Worm (Caenorhabditis elegans) whole organism, late embryonic: ENCODE results near the gene T09B9.4.

ENCODE experiments used
- C08G9.2 ChIP-seq: sonication (generic microtip); optimal IDR thresholded peaks from 2 replicates; lab custom pipeline; 2016; ENCODE audit warnings: mild to moderate bottlenecking, missing genetic modification characterization, moderate library complexity, missing compliant biosample characterization
- C38D4.7 ChIP-seq: fragments of 200-800 bp; sonication (Bioruptor generic); optimal IDR thresholded peaks from 2 replicates; lab custom pipeline; 2018; ENCODE audit warnings: mild to moderate bottlenecking, missing genetic modification characterization, moderate library complexity, missing compliant biosample characterization
- F13H6.1 ChIP-seq: sonication (generic microtip); optimal IDR thresholded peaks from 2 replicates; lab custom pipeline; 2016; ENCODE audit warnings: missing genetic modification characterization, missing compliant biosample characterization
- T23F11.4 ChIP-seq: fragments of 200-800 bp; sonication (Bioruptor generic); optimal IDR thresholded peaks from 2 replicates; lab custom pipeline; 2018; ENCODE audit warnings: mild to moderate bottlenecking, missing genetic modification characterization, missing compliant biosample characterization
- Y22D7AL.16 ChIP-seq: sonication (generic microtip); optimal IDR thresholded peaks from 2 replicates; lab custom pipeline; 2016; ENCODE audit warnings: missing genetic modification characterization, missing compliant biosample characterization
- ama-1 ChIP-seq: fragments of 150-350 bp; optimal IDR thresholded peaks from 2 replicates; lab custom pipeline; 2014
- ceh-14 ChIP-seq: sonication (generic microtip); optimal IDR thresholded peaks from 2 replicates; lab custom pipeline; 2016; ENCODE audit warnings: missing genotype, missing genetic modification characterization, missing compliant biosample characterization
- ceh-18 ChIP-seq: sonication (generic microtip); optimal IDR thresholded peaks from 2 replicates; lab custom pipeline; 2016; ENCODE audit warnings: missing genetic modification characterization, missing compliant biosample characterization
- ceh-2 ChIP-seq: sonication (generic microtip); optimal IDR thresholded peaks from 2 replicates; lab custom pipeline; 2016; ENCODE audit warnings: missing genotype, missing genetic modification characterization, missing compliant biosample characterization
- ceh-22 ChIP-seq: sonication (generic microtip); optimal IDR thresholded peaks from 2 replicates; lab custom pipeline; 2017; ENCODE audit warnings: missing biosample characterization, missing genetic modification characterization
- ceh-24 ChIP-seq: sonication (generic microtip); optimal IDR thresholded peaks from 2 replicates; lab custom pipeline; 2016; ENCODE audit warnings: mild to moderate bottlenecking, missing genetic modification characterization, missing compliant biosample characterization
- ceh-30 ChIP-seq: fragments of 150-350 bp; optimal IDR thresholded peaks from 2 replicates; lab custom pipeline; 2014; ENCODE audit warnings: missing biosample characterization, missing genetic modification characterization
- ceh-31 ChIP-seq: sonication (generic microtip); optimal IDR thresholded peaks from 2 replicates; lab custom pipeline; 2016; ENCODE audit warnings: missing genetic modification characterization, missing compliant biosample characterization
- ceh-34 ChIP-seq: sonication (generic microtip); optimal IDR thresholded peaks from 2 replicates; lab custom pipeline; 2016; ENCODE audit warnings: mild to moderate bottlenecking, missing genetic modification characterization, missing compliant biosample characterization
- ceh-45 ChIP-seq: fragments of 200-800 bp; sonication (Bioruptor generic); IDR thresholded peaks from 2 replicates; pipeline ENCODE4 v1.3.6; 2022; ENCODE audit warnings: missing genetic modification reagents, missing genetic modification characterization, missing compliant biosample characterization
- ceh-48 ChIP-seq: sonication (generic microtip); optimal IDR thresholded peaks from 2 replicates; lab custom pipeline; 2016; ENCODE audit warnings: missing genetic modification characterization, inconsistent platforms, missing compliant biosample characterization
- ceh-9 ChIP-seq: sonication (generic microtip); optimal IDR thresholded peaks from 2 replicates; lab custom pipeline; 2016; ENCODE audit warnings: mild to moderate bottlenecking, missing genetic modification characterization, inconsistent platforms, missing compliant biosample characterization
- che-1 ChIP-seq: sonication (generic microtip); optimal IDR thresholded peaks from 2 replicates; lab custom pipeline; 2016; ENCODE audit warnings: mild to moderate bottlenecking, missing genetic modification characterization, missing compliant biosample characterization
- dve-1 ChIP-seq: sonication (generic microtip); optimal IDR thresholded peaks from 2 replicates; lab custom pipeline; 2017; ENCODE audit warnings: antibody characterized with exemption, mild to moderate bottlenecking, missing genetic modification characterization, missing compliant biosample characterization
- elt-2 ChIP-seq: sonication (generic microtip); optimal IDR thresholded peaks from 2 replicates; lab custom pipeline; 2016; ENCODE audit warnings: missing genetic modification reagents, missing genetic modification characterization, missing compliant biosample characterization
- elt-4 ChIP-seq: sonication (generic microtip); optimal IDR thresholded peaks from 2 replicates; lab custom pipeline; 2016; ENCODE audit warnings: missing genetic modification characterization, missing compliant biosample characterization
- ets-4 ChIP-seq: sonication (generic microtip); optimal IDR thresholded peaks from 2 replicates; lab custom pipeline; 2016; ENCODE audit warnings: missing genetic modification characterization, missing compliant biosample characterization
- fax-1 ChIP-seq: sonication (generic microtip); optimal IDR thresholded peaks from 2 replicates; lab custom pipeline; 2016; ENCODE audit warnings: missing genotype, missing genetic modification characterization, missing compliant biosample characterization
- fkh-6 ChIP-seq: sonication (generic microtip); optimal IDR thresholded peaks from 2 replicates; lab custom pipeline; 2016; ENCODE audit warnings: missing genetic modification characterization, missing compliant biosample characterization
- gmeb-2 ChIP-seq: sonication (generic microtip); optimal IDR thresholded peaks from 2 replicates; lab custom pipeline; 2016; ENCODE audit warnings: missing genetic modification characterization, inconsistent platforms, missing compliant biosample characterization
- hlh-13 ChIP-seq: fragments of 200-800 bp; sonication (Bioruptor generic); optimal IDR thresholded peaks from 2 replicates; lab custom pipeline; 2018; ENCODE audit warnings: mild to moderate bottlenecking, missing genetic modification characterization, missing compliant biosample characterization
- hlh-15 ChIP-seq: sonication (generic microtip); optimal IDR thresholded peaks from 2 replicates; lab custom pipeline; 2016; ENCODE audit warnings: missing genetic modification characterization, missing compliant biosample characterization
- hlh-6 ChIP-seq: sonication (generic microtip); optimal IDR thresholded peaks from 2 replicates; lab custom pipeline; 2016; ENCODE audit warnings: missing genotype, missing genetic modification characterization, missing compliant biosample characterization
- lim-6 ChIP-seq: sonication (generic microtip); optimal IDR thresholded peaks from 2 replicates; lab custom pipeline; 2016; ENCODE audit warnings: missing genetic modification characterization, missing compliant biosample characterization
- lin-11 ChIP-seq: fragments of 200-800 bp; sonication (Bioruptor generic); optimal IDR thresholded peaks from 2 replicates; lab custom pipeline; 2018; ENCODE audit warnings: mild to moderate bottlenecking, missing genetic modification characterization, missing compliant biosample characterization
- nfya-1 ChIP-seq: sonication (generic microtip); optimal IDR thresholded peaks from 2 replicates; lab custom pipeline; 2017; ENCODE audit warnings: missing genetic modification characterization, mild to moderate bottlenecking, missing compliant biosample characterization, antibody characterized with exemption, moderate library complexity
- nhr-11 ChIP-seq: fragments of 150-350 bp; optimal IDR thresholded peaks from 2 replicates; lab custom pipeline; 2014; ENCODE audit warnings: missing biosample characterization, missing genetic modification characterization
- nhr-232 ChIP-seq: sonication (generic microtip); optimal IDR thresholded peaks from 2 replicates; lab custom pipeline; 2016; ENCODE audit warnings: missing genetic modification characterization, missing compliant biosample characterization
- pha-4 ChIP-seq: fragments of 150-350 bp; optimal IDR thresholded peaks from 2 replicates; lab custom pipeline; 2018; ENCODE audit warnings: missing biosample characterization, missing genetic modification reagents, missing genetic modification characterization
- pros-1 ChIP-seq: fragments of 150-350 bp; optimal IDR thresholded peaks from 2 replicates; lab custom pipeline; 2014; ENCODE audit warnings: missing biosample characterization, missing genetic modification reagents, missing genetic modification characterization
- ref-2 ChIP-seq: sonication (generic microtip); optimal IDR thresholded peaks from 2 replicates; lab custom pipeline; 2016; ENCODE audit warnings: missing genetic modification characterization, missing compliant biosample characterization
- sdc-2 ChIP-seq: sonication (generic microtip); optimal IDR thresholded peaks from 2 replicates; lab custom pipeline; 2016; ENCODE audit warnings: missing genotype, missing genetic modification characterization, missing compliant biosample characterization
- sox-2 ChIP-seq: fragments of 200-800 bp; sonication (Bioruptor generic); IDR thresholded peaks from 2 replicates; pipeline ENCODE4 v1.3.6; 2022; ENCODE audit warnings: missing genetic modification reagents, missing genetic modification characterization, missing compliant biosample characterization
- tbx-2 ChIP-seq: sonication (generic microtip); optimal IDR thresholded peaks from 2 replicates; lab custom pipeline; 2016; ENCODE audit warnings: missing genetic modification characterization, missing compliant biosample characterization
- tbx-7 ChIP-seq: sonication (generic microtip); optimal IDR thresholded peaks from 2 replicates; lab custom pipeline; 2016; ENCODE audit warnings: missing genotype, missing genetic modification characterization, missing compliant biosample characterization
- unc-55 ChIP-seq: sonication (generic microtip); optimal IDR thresholded peaks from 2 replicates; lab custom pipeline; 2017; ENCODE audit warnings: missing biosample characterization, missing genetic modification reagents, missing genetic modification characterization

The T09B9.4 gene

DNA sequence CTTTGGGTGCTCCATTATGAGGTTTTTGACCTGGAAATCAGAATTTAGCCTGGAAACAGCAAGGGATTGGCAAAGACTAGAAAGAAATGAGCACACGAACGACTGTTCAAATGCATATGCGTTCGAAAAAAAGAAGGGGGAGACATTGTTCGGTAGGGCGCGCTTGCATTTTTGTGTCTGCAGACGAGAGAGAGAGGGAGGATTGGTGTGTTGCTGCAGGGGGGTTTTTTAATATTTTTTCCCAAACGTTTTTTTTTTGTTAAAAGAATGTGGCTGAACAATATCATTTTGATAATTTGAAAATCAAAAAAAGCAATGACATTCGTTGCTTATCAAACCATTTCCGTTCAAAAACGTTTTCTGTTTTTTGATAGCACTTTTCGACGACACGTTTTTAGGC, at the start of gene T09B9.4:
Gene T09B9.4 (minus strand): TSS at position 30 of the 400 bp plus-strand sequence.
- TF ChIP-seq gmeb-2 (tag; lab: Kevin White, UChicago) (no peak), ceh-48 (no peak), F13H6.1 (tag; lab: Kevin White, UChicago) (no peak), ama-1 (lab: Kevin White, UChicago) (no peak), elt-2 (tag; lab: Kevin White, UChicago) (no peak), nhr-11 (tag; lab: Kevin White, UChicago) (no peak), T23F11.4 (no peak), fax-1 (tag; lab: Kevin White, UChicago) (no peak), hlh-13 (no peak), ceh-24 (tag; lab: Kevin White, UChicago) (no peak), ets-4 (tag; lab: Kevin White, UChicago) (no peak), sox-2 (GFP tag; lab: Robert Waterston, UW) (no peak)
- TF ChIP-seq, all 69 proteins: peak for 0

ce11 chrX:9822606-9823264, 48.6 kb upstream of the T09B9.4 start:
- TF ChIP-seq ceh-2 (tag; lab: Kevin White, UChicago): peak; percentile 17
- TF ChIP-seq ceh-14: no peak
- no peak for TF ChIP-seq elt-2 (tag; lab: Kevin White, UChicago)
- no peak for TF ChIP-seq ceh-30 (tag; lab: Kevin White, UChicago)
- TF ChIP-seq hlh-15 (tag; lab: Kevin White, UChicago): no peak
- TF ChIP-seq tbx-7 (tag; lab: Kevin White, UChicago): no peak
- TF ChIP-seq ceh-18 (tag; lab: Kevin White, UChicago): no peak
- no peak for TF ChIP-seq lim-6 (tag; lab: Kevin White, UChicago)
- peak; percentile 2 for TF ChIP-seq ceh-48
- TF ChIP-seq ceh-22 (tag; lab: Kevin White, UChicago): no peak
- TF ChIP-seq che-1 (tag; lab: Kevin White, UChicago): no peak
- TF ChIP-seq C38D4.7 (GFP tag; lab: Kevin White, UChicago): no peak
- peak; percentile 34 for TF ChIP-seq sdc-2 (tag; lab: Kevin White, UChicago)
- no peak for TF ChIP-seq ceh-34 (tag; lab: Kevin White, UChicago)
- TF ChIP-seq nhr-232: no peak
- TF ChIP-seq ceh-31: peak; percentile 59
- TF ChIP-seq tbx-2 (tag; lab: Kevin White, UChicago): peak; percentile 55
- TF ChIP-seq ref-2 (tag; lab: Kevin White, UChicago): peak; percentile 64
- no peak for TF ChIP-seq ceh-9 (tag; lab: Kevin White, UChicago)
- peak; percentile 39 for TF ChIP-seq pros-1
- TF ChIP-seq pha-4: no peak
- TF ChIP-seq dve-1 (tag; lab: Kevin White, UChicago): peak; percentile 7
- no peak for TF ChIP-seq fax-1 (tag; lab: Kevin White, UChicago)
- TF ChIP-seq unc-55: peak; percentile 3
- TF ChIP-seq Y22D7AL.16 (tag; lab: Kevin White, UChicago): no peak
- TF ChIP-seq lin-11 (tag; lab: Kevin White, UChicago): no peak
- no peak for TF ChIP-seq C08G9.2 (tag; lab: Kevin White, UChicago)
- TF ChIP-seq fkh-6 (tag; lab: Kevin White, UChicago): peak; percentile 21
- TF ChIP-seq elt-4 (tag; lab: Kevin White, UChicago): no peak
- no peak for TF ChIP-seq ceh-45
- TF ChIP-seq nfya-1 (tag; lab: Kevin White, UChicago): peak; percentile 65
- TF ChIP-seq hlh-6 (tag; lab: Kevin White, UChicago): no peak
